Fruit fly (Drosophila melanogaster) whole organism, embryonic: ENCODE measurements around the gene Datp.

Experiments
- Aef1 ChIP-seq: fragments of 200-800 bp; sonication (Bioruptor generic); IDR thresholded peaks from 3 replicates; pipeline ENCODE4 v1.3.6; 2022; ENCODE audit warnings: missing biosample characterization, missing genetic modification characterization
- BEAF-32 ChIP-seq: fragments of 200-800 bp; sonication (Bioruptor generic); optimal IDR thresholded peaks from 3 replicates; lab custom pipeline; 2017; ENCODE audit warnings: missing biosample characterization, missing genetic modification characterization, mild to moderate bottlenecking, moderate library complexity, missing genetic modification reagents
- Bteb2 ChIP-seq: fragments of 200-800 bp; sonication (Bioruptor generic); optimal IDR thresholded peaks from 2 replicates; lab custom pipeline; 2016; ENCODE audit warnings: missing biosample characterization, missing genetic modification characterization
- CG1024 ChIP-seq: fragments of 200-800 bp; sonication (Bioruptor generic); IDR thresholded peaks from 2 replicates; pipeline ENCODE4 v1.3.6; 2022; ENCODE audit warnings: missing biosample characterization, missing genetic modification characterization
- CG11504 ChIP-seq: fragments of 200-800 bp; sonication (Bioruptor generic); optimal IDR thresholded peaks from 3 replicates; lab custom pipeline; 2019; ENCODE audit warnings: missing biosample characterization, mild to moderate bottlenecking, missing genetic modification characterization, moderate library complexity
- CG12104 ChIP-seq: fragments of 200-800 bp; sonication (Bioruptor generic); optimal IDR thresholded peaks from 3 replicates; lab custom pipeline; 2016; ENCODE audit warnings: missing biosample characterization, missing genetic modification characterization
- CG12155 ChIP-seq: fragments of 200-800 bp; sonication (Bioruptor generic); optimal IDR thresholded peaks from 3 replicates; lab custom pipeline; 2016; ENCODE audit warnings: missing biosample characterization, missing genetic modification characterization
- CG13424 ChIP-seq: fragments of 200-800 bp; sonication (Bioruptor generic); optimal IDR thresholded peaks from 2 replicates; lab custom pipeline; 2019; ENCODE audit warnings: missing biosample characterization, mild to moderate bottlenecking, missing genetic modification characterization, moderate library complexity
- CG15073 ChIP-seq: fragments of 200-800 bp; sonication (Bioruptor generic); optimal IDR thresholded peaks from 2 replicates; lab custom pipeline; 2016; ENCODE audit warnings: missing biosample characterization, missing genetic modification characterization
- CG15514 ChIP-seq: fragments of 200-800 bp; sonication (Bioruptor generic); optimal IDR thresholded peaks from 3 replicates; lab custom pipeline; 2017; ENCODE audit warnings: missing biosample characterization, missing genetic modification characterization, mild to moderate bottlenecking, moderate library complexity, missing genetic modification reagents
- CG16813 ChIP-seq: fragments of 200-800 bp; sonication (Bioruptor generic); IDR thresholded peaks from 3 replicates; pipeline ENCODE4 v1.3.6; 2022; ENCODE audit warnings: missing biosample characterization, missing genetic modification characterization; ENCODE audit not compliant: partially characterized antibody
- CG17612 ChIP-seq: fragments of 200-800 bp; sonication (Bioruptor generic); IDR thresholded peaks from 2 replicates; pipeline ENCODE4 v1.3.6; 2022; ENCODE audit warnings: missing biosample characterization, missing genetic modification characterization
- CG18599 ChIP-seq: fragments of 200-800 bp; sonication (Bioruptor generic); optimal IDR thresholded peaks from 3 replicates; lab custom pipeline; 2017; ENCODE audit warnings: missing biosample characterization, missing genetic modification characterization, mild to moderate bottlenecking, moderate library complexity, missing genetic modification reagents
- CG18619 ChIP-seq: fragments of 200-800 bp; sonication (Bioruptor generic); optimal IDR thresholded peaks from 3 replicates; lab custom pipeline; 2017; ENCODE audit warnings: missing biosample characterization, mild to moderate bottlenecking, missing genetic modification characterization
- CG2202 ChIP-seq: fragments of 200-800 bp; sonication (Bioruptor generic); optimal IDR thresholded peaks from 2 replicates; lab custom pipeline; 2018; ENCODE audit warnings: missing biosample characterization, mild to moderate bottlenecking, missing genetic modification characterization
- CG2712 ChIP-seq: fragments of 200-800 bp; optimal IDR thresholded peaks from 3 replicates; lab custom pipeline; 2019; ENCODE audit warnings: missing biosample characterization, mild to moderate bottlenecking, missing genetic modification characterization, moderate library complexity
- CG2889 ChIP-seq: fragments of 200-800 bp; sonication (Bioruptor generic); IDR thresholded peaks from 3 replicates; pipeline ENCODE4 v1.3.6; 2022; ENCODE audit warnings: missing biosample characterization, missing genetic modification characterization
- CG3407 ChIP-seq: fragments of 200-800 bp; sonication (Bioruptor generic); optimal IDR thresholded peaks from 2 replicates; lab custom pipeline; 2018; ENCODE audit warnings: missing biosample characterization, mild to moderate bottlenecking, missing genetic modification characterization
- CG7372 ChIP-seq: fragments of 200-800 bp; sonication (Bioruptor generic); IDR thresholded peaks from 2 replicates; pipeline ENCODE4 v1.3.6; 2022; ENCODE audit warnings: missing biosample characterization, missing genetic modification characterization
- CG7745 ChIP-seq: fragments of 200-800 bp; sonication (Bioruptor generic); optimal IDR thresholded peaks from 2 replicates; lab custom pipeline; 2018; ENCODE audit warnings: missing biosample characterization, mild to moderate bottlenecking, missing genetic modification characterization, moderate library complexity
- CrebB ChIP-seq: fragments of 200-800 bp; sonication (Bioruptor generic); optimal IDR thresholded peaks from 3 replicates; lab custom pipeline; 2018; ENCODE audit warnings: missing biosample characterization, mild to moderate bottlenecking, missing genetic modification characterization
- Eip74EF ChIP-seq, 2 experiments: fragments of 200-800 bp in 1 of 2; fragments of >200 bp in 1 of 2; sonication (Bioruptor generic) in 1 of 2; optimal IDR thresholded peaks; 2 replicates each; lab custom pipeline; 2017 to 2019; ENCODE audit warnings: missing biosample characterization in 2 of 2, missing genetic modification characterization in 2 of 2, mild to moderate bottlenecking in 1 of 2, moderate library complexity in 1 of 2
- HLH54F ChIP-seq: fragments of 200-800 bp; sonication (Bioruptor generic); optimal IDR thresholded peaks from 3 replicates; lab custom pipeline; 2016; ENCODE audit warnings: missing biosample characterization, missing genetic modification characterization
- HLHmδ ChIP-seq: fragments of 200-800 bp; sonication (Bioruptor generic); optimal IDR thresholded peaks from 2 replicates; lab custom pipeline; 2018; ENCODE audit warnings: missing biosample characterization, mild to moderate bottlenecking, missing genetic modification characterization, moderate library complexity
- Nf-YC ChIP-seq: fragments of 200-800 bp; optimal IDR thresholded peaks from 3 replicates; lab custom pipeline; 2019; ENCODE audit warnings: missing biosample characterization, mild to moderate bottlenecking, missing genetic modification characterization, moderate library complexity
- Optix ChIP-seq: fragments of 200-800 bp; sonication (Bioruptor generic); IDR thresholded peaks from 3 replicates; pipeline ENCODE4 v1.3.6; 2022; ENCODE audit warnings: missing biosample characterization, missing genetic modification characterization
- Rx ChIP-seq: fragments of 200-800 bp; sonication (Bioruptor generic); IDR thresholded peaks from 2 replicates; pipeline ENCODE4 v1.3.6; 2022; ENCODE audit warnings: missing biosample characterization, missing genetic modification characterization
- Stat92E ChIP-seq, 3 experiments: fragments of >200 bp in 2 of 3; fragments of 200-800 bp in 1 of 3; sonication (Bioruptor generic) in 1 of 3; optimal IDR thresholded peaks; 2 replicates each; lab custom pipeline; 2017 to 2019; ENCODE audit warnings: missing biosample characterization in 3 of 3, missing genetic modification characterization in 3 of 3, mild to moderate bottlenecking in 1 of 3, moderate library complexity in 1 of 3
- YL-1 ChIP-seq: fragments of 200-800 bp; sonication (Bioruptor generic); optimal IDR thresholded peaks from 3 replicates; lab custom pipeline; 2017; ENCODE audit warnings: missing biosample characterization, mild to moderate bottlenecking, missing genetic modification characterization
- br ChIP-seq: fragments of >200 bp; optimal IDR thresholded peaks from 2 replicates; lab custom pipeline; 2017
- bsh ChIP-seq, 2 experiments: fragments of 200-800 bp; sonication (Bioruptor generic); optimal IDR thresholded peaks; 2 replicates each; lab custom pipeline; 2017 to 2018; ENCODE audit warnings: mild to moderate bottlenecking in 2 of 2, missing biosample characterization in 2 of 2, missing genetic modification characterization in 2 of 2, moderate library complexity in 1 of 2
- cad ChIP-seq: fragments of >200 bp; optimal IDR thresholded peaks from 2 replicates; lab custom pipeline; 2017; ENCODE audit warnings: missing biosample characterization, missing genetic modification characterization
- crol ChIP-seq: fragments of 200-800 bp; sonication (Bioruptor generic); IDR thresholded peaks from 2 replicates; pipeline ENCODE4 v1.3.6; 2022; ENCODE audit warnings: missing biosample characterization, missing genetic modification characterization
- crp ChIP-seq, 2 experiments: fragments of 200-800 bp; sonication (Bioruptor generic); optimal IDR thresholded peaks; 2 replicates in 1 of 2; 3 replicates in 1 of 2; lab custom pipeline; 2017; ENCODE audit warnings: missing biosample characterization in 2 of 2, missing genetic modification characterization in 2 of 2, mild to moderate bottlenecking in 1 of 2, moderate library complexity in 1 of 2
- dm ChIP-seq: fragments of 200-800 bp; sonication (Bioruptor generic); optimal IDR thresholded peaks from 3 replicates; lab custom pipeline; 2016; ENCODE audit warnings: missing biosample characterization, missing genetic modification characterization
- emc ChIP-seq: fragments of 200-800 bp; sonication (Bioruptor generic); optimal IDR thresholded peaks from 2 replicates; lab custom pipeline; 2016; ENCODE audit warnings: missing biosample characterization, missing genetic modification characterization
- fru ChIP-seq: fragments of >200 bp; optimal IDR thresholded peaks from 2 replicates; lab custom pipeline; 2017
- gcm2 ChIP-seq: fragments of 200-800 bp; sonication (Bioruptor generic); optimal IDR thresholded peaks from 2 replicates; lab custom pipeline; 2016; ENCODE audit warnings: missing biosample characterization, missing genetic modification characterization
- gfzf ChIP-seq: fragments of 200-800 bp; sonication (Bioruptor generic); optimal IDR thresholded peaks from 2 replicates; lab custom pipeline; 2016; ENCODE audit warnings: missing biosample characterization, mild to moderate bottlenecking, missing genetic modification characterization, moderate library complexity
- knrl ChIP-seq: fragments of 200-800 bp; sonication (Bioruptor generic); IDR thresholded peaks from 3 replicates; pipeline ENCODE4 v1.3.6; 2022; ENCODE audit warnings: missing biosample characterization, missing genetic modification characterization; ENCODE audit not compliant: partially characterized antibody
- lilli ChIP-seq: fragments of 200-800 bp; sonication (Bioruptor generic); optimal IDR thresholded peaks from 3 replicates; lab custom pipeline; 2016; ENCODE audit warnings: missing biosample characterization, missing genetic modification characterization
- maf-S ChIP-seq: fragments of 200-800 bp; sonication (Bioruptor generic); optimal IDR thresholded peaks from 2 replicates; lab custom pipeline; 2016; ENCODE audit warnings: missing biosample characterization, missing genetic modification characterization
- odd ChIP-seq: fragments of 200-800 bp; sonication (Bioruptor generic); optimal IDR thresholded peaks from 2 replicates; lab custom pipeline; 2017; ENCODE audit warnings: missing biosample characterization, mild to moderate bottlenecking, missing genetic modification characterization
- org-1 ChIP-seq: fragments of 200-800 bp; sonication (Bioruptor generic); optimal IDR thresholded peaks from 2 replicates; lab custom pipeline; 2017; ENCODE audit warnings: missing biosample characterization, missing genetic modification characterization
- pfk ChIP-seq: fragments of 200-800 bp; sonication (Bioruptor generic); optimal IDR thresholded peaks from 2 replicates; lab custom pipeline; 2018; ENCODE audit warnings: missing biosample characterization, mild to moderate bottlenecking, missing genetic modification characterization, moderate library complexity
- pnt ChIP-seq: fragments of 200-800 bp; sonication (Bioruptor generic); optimal IDR thresholded peaks from 3 replicates; lab custom pipeline; 2016; ENCODE audit warnings: missing biosample characterization, missing genetic modification characterization
- sc ChIP-seq, 3 experiments: fragments of >200 bp in 2 of 3; fragments of 200-800 bp in 1 of 3; sonication (Bioruptor generic) in 1 of 3; optimal IDR thresholded peaks; 2 replicates in 2 of 3; 3 replicates in 1 of 3; lab custom pipeline; 2017; ENCODE audit warnings: mild to moderate bottlenecking in 1 of 3, missing biosample characterization in 1 of 3, missing genetic modification characterization in 1 of 3, missing genetic modification reagents in 1 of 3
- sna ChIP-seq: fragments of 200-800 bp; sonication (Bioruptor generic); IDR thresholded peaks from 2 replicates; pipeline ENCODE4 v1.3.6; 2022; ENCODE audit warnings: missing biosample characterization, missing genetic modification characterization; ENCODE audit not compliant: partially characterized antibody
- wdn ChIP-seq: fragments of 200-800 bp; sonication (Bioruptor generic); IDR thresholded peaks from 2 replicates; pipeline ENCODE4 v1.3.6; 2022; ENCODE audit warnings: missing biosample characterization, missing genetic modification characterization
- zfh1 ChIP-seq: fragments of 200-800 bp; sonication (Bioruptor generic); IDR thresholded peaks from 3 replicates; pipeline ENCODE4 v1.3.6; 2022; ENCODE audit warnings: missing biosample characterization, missing genetic modification characterization

The Datp gene

DNA sequence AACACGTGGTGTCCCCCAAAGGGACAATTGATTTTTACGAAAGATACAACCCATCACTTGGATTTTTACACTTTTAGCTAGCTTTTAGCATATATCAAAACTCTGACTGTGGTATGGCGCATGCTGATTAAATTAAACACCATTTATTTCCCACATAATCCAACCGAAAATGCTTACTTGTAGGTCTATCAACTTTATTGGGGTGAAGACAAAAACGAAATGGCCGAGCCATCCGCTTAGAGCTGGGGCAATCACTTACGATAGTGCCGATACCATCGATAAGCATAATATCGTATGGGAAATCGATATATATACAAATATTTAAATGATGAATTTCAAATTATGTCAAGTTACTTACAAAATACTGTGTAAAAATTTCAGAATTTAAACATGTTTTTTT is 41.3 kb downstream of the Datp start, which contains the start of gene RpS2 (continued):
- no peak for TF ChIP-seq cad (GFP tag; lab: Kevin White, UChicago)
- TF ChIP-seq CG7745 (tag; lab: Kevin White, UChicago), result no peak
- TF ChIP-seq br, result no peak
- TF ChIP-seq gcm2 (GFP tag; lab: Kevin White, UChicago), result no peak
- peak; percentile 7 to 35 for TF ChIP-seq bsh (GFP tag; optimal IDR thresholded peaks at IDR 0.05; lab: Kevin White, UChicago)
- TF ChIP-seq CG11504 (tag; lab: Kevin White, UChicago), result no peak
- peak; percentile 52 for TF ChIP-seq HLHmδ (GFP tag; lab: Kevin White, UChicago)
- no peak for TF ChIP-seq maf-S (GFP tag; lab: Kevin White, UChicago)
- TF ChIP-seq CG16813 (GFP tag; lab: Robert Waterston, UW), result peak; percentile 99
- TF ChIP-seq Stat92E (GFP tag; optimal IDR thresholded peaks at IDR 0.05; lab: Kevin White, UChicago), result peak in 1 of 3 experiments; percentile 22
- TF ChIP-seq CG7372, result no peak
- no peak for TF ChIP-seq crol (GFP tag; lab: Robert Waterston, UW)
- TF ChIP-seq CrebB (tag; lab: Kevin White, UChicago), result peak; percentile 67
- peak; percentile 18 for TF ChIP-seq gfzf (GFP tag; lab: Kevin White, UChicago)
- TF ChIP-seq CG15514 (GFP tag; lab: Kevin White, UChicago), result peak; percentile 71
- peak; percentile 18 for TF ChIP-seq CG12155 (GFP tag; lab: Kevin White, UChicago)
- TF ChIP-seq CG12104 (GFP tag; lab: Kevin White, UChicago), result no peak
- no peak for TF ChIP-seq fru (lab: Kevin White, UChicago)
- peak; percentile 24 for TF ChIP-seq CG3407
- TF ChIP-seq knrl, result peak; percentile 99
- TF ChIP-seq lilli, result peak; percentile 54
- TF ChIP-seq CG2889 (GFP tag; lab: Robert Waterston, UW), result no peak; the same call in 2 of the 3 replicates
- peak in 1 of 2 experiments; percentile 11 for TF ChIP-seq Eip74EF (GFP tag; optimal IDR thresholded peaks at IDR 0.05; lab: Kevin White, UChicago)
- TF ChIP-seq CG18599 (GFP tag; lab: Kevin White, UChicago), result no peak
- peak; percentile 92 for TF ChIP-seq YL-1
- peak; percentile 22 for TF ChIP-seq Nf-YC (tag; lab: Kevin White, UChicago)
- peak; percentile 45 for TF ChIP-seq CG2202 (tag; lab: Kevin White, UChicago)
- TF ChIP-seq odd (GFP tag; lab: Kevin White, UChicago), result no peak
- TF ChIP-seq CG1024 (GFP tag; lab: Robert Waterston, UW), result no peak
- no peak for TF ChIP-seq CG17612
- TF ChIP-seq CG18619 (GFP tag; lab: Kevin White, UChicago), result peak; percentile 47
- no peak for TF ChIP-seq Optix (GFP tag; lab: Robert Waterston, UW)
- no peak for TF ChIP-seq Bteb2
- no peak for TF ChIP-seq CG2712 (tag; lab: Kevin White, UChicago)
- TF ChIP-seq org-1 (GFP tag; lab: Kevin White, UChicago), result no peak
- no peak for TF ChIP-seq pnt (GFP tag; lab: Kevin White, UChicago)
- no peak for TF ChIP-seq Aef1 (GFP tag; lab: Robert Waterston, UW)
- no peak for TF ChIP-seq emc (GFP tag; lab: Kevin White, UChicago)
- peak; percentile 64 for TF ChIP-seq pfk (GFP tag; lab: Kevin White, UChicago)
- no peak for TF ChIP-seq sc (optimal IDR thresholded peaks at IDR 0.05; lab: Kevin White, UChicago)
- TF ChIP-seq sc (GFP tag; optimal IDR thresholded peaks at IDR 0.05; lab: Kevin White, UChicago), result no peak
- TF ChIP-seq zfh1 (GFP tag; lab: Robert Waterston, UW), result no peak
- no peak for TF ChIP-seq CG15073
- peak; percentile 97 for TF ChIP-seq BEAF-32 (GFP tag; lab: Kevin White, UChicago)
- TF ChIP-seq sna (GFP tag; lab: Robert Waterston, UW), result peak; percentile 98
- peak in 1 of 2 experiments; percentile 61 for TF ChIP-seq crp (GFP tag; optimal IDR thresholded peaks at IDR 0.05; lab: Kevin White, UChicago)
- peak; percentile 92 for TF ChIP-seq dm
- TF ChIP-seq HLH54F (GFP tag; lab: Kevin White, UChicago), result peak; percentile 13
- TF ChIP-seq wdn (GFP tag; lab: Robert Waterston, UW), result 0 out of 2 replicates have a peak, but pooled peaks have one; percentile 33
- TF ChIP-seq Rx (GFP tag; lab: Robert Waterston, UW), result no peak
- peak; percentile 15 for TF ChIP-seq CG13424 (tag; lab: Kevin White, UChicago)
